Fruit fly (Drosophila melanogaster) S2 (cell line): ENCODE results near the gene CG31663.

ENCODE experiments used
- CG8478 ChIP-seq: fragments of >200 bp; optimal IDR thresholded peaks from 2 replicates; lab custom pipeline; 2018
- CTCF ChIP-seq, 2 experiments: fragments of >200 bp; optimal IDR thresholded peaks; 2 replicates each; lab custom pipeline; 2018

dm6 chr2L:1884409-1885082 lies 3.3 kb upstream of the CG31663 start, which contains the start of gene Wdr62:
- TF ChIP-seq CG8478 (lab: Kevin White, UChicago) (no peak), CTCF (optimal IDR thresholded peaks at IDR 0.05; lab: Kevin White, UChicago) (peak; percentile 93 to 97)
